Worm (Caenorhabditis elegans): ENCODE data around the gene gcy-19.

gcy-19 gene

DNA sequence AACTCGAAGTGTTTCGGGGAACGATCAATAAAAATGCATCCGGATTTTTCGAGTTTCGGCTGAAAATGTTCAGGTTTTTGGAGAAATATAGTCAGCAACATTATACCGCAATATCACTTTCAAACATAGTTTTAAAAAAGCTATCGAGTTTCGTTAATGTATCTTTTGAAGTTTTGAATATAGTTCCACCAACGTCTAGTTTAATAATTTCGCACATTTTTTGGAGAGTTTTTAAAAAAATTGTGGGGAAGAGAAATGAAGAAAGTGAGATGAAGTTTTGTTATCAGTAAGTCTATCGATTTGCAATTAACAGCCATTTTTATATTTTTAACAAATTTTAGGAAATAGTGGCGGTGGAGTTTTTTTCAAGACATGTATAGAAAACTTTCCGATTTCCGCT is 33.4 kb downstream of the gcy-19 start, which contains the start of gene ZC239.17:
ZC239.17 (minus strand) TSS at position 101 of the 400 bp plus-strand sequence.
- TF ChIP-seq nhr-12 (tag; optimal IDR thresholded peaks at IDR 0.05) (no peak), nhr-2 (tag; optimal IDR thresholded peaks at IDR 0.05) (no peak), snpc-4 (tag; optimal IDR thresholded peaks at IDR 0.05) (no peak), drap-1 (GFP tag; optimal IDR thresholded peaks at IDR 0.05) (no peak), bed-3 (GFP tag; optimal IDR thresholded peaks at IDR 0.05) (no peak), ceh-43 (GFP tag; optimal IDR thresholded peaks at IDR 0.05) (no peak), M03D4.4 (tag; optimal IDR thresholded peaks at IDR 0.05) (no peak), pha-4 (tag; optimal IDR thresholded peaks at IDR 0.05) (no peak), ces-1 (GFP tag; optimal IDR thresholded peaks at IDR 0.05) (no peak), unc-62 (GFP tag; optimal IDR thresholded peaks at IDR 0.05) (no peak), nhr-76 (tag; optimal IDR thresholded peaks at IDR 0.05) (no peak), unc-120 (tag; optimal IDR thresholded peaks at IDR 0.05; ENCODE audit: poor library complexity, severe bottlenecking) (no peak), nhr-237 (tag; optimal IDR thresholded peaks at IDR 0.05) (no peak), lsy-2 (tag; optimal IDR thresholded peaks at IDR 0.05) (no peak), hlh-1 (tag; optimal IDR thresholded peaks at IDR 0.05) (no peak)

DNA sequence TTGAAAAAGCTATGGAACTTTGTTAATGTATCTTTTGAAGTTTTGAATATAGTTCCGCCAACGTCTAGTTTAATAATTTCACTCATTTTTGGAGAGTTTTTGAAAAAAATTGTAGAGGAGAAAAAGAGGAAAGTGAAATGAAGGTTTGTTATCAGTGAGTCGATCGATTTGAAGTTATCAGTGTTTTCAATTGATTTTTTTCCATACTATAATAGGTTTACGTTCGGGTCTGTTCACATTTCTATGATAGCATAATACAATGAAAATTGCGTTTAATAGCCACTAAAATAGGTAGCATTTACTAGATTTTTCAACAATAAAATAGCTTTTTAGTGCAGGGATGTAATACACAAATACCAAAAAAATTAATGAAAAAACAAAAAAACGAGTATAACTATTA is 34.0 kb downstream of the gcy-19 start, which contains the start of gene ZC239.16:
ZC239.16 (minus strand) TSS at position 120 of the 400 bp plus-strand sequence.
- no peak for TF ChIP-seq cnd-1 (tag; optimal IDR thresholded peaks at IDR 0.05)
- no peak for TF ChIP-seq ceh-43 (GFP tag; optimal IDR thresholded peaks at IDR 0.05)

- TF ChIP-seq lin-13 (tag; optimal IDR thresholded peaks at IDR 0.05): no peak
- no peak for TF ChIP-seq flh-1 (GFP tag; optimal IDR thresholded peaks at IDR 0.05)
- no peak for TF ChIP-seq unc-62 (GFP tag; optimal IDR thresholded peaks at IDR 0.05)
- TF ChIP-seq nhr-76 (tag; optimal IDR thresholded peaks at IDR 0.05): no peak
- TF ChIP-seq drap-1 (GFP tag; optimal IDR thresholded peaks at IDR 0.05): no peak
These were observed 34.5 kb downstream of the gcy-19 start, which contains the start of gene ZC239.15 for ce11 chrII:3224631-3225030. TSS of gene ZC239.15 (minus strand) at chrII:3224731.

ce11 chrII:3222686-3223085 is 36.5 kb downstream of the gcy-19 start, which contains the start of gene ZC239.13:
TSS of gene ZC239.13 (minus strand) at chrII:3222839.
- TF ChIP-seq flh-1 (GFP tag; optimal IDR thresholded peaks at IDR 0.05) (no peak), mab-5 (tag; optimal IDR thresholded peaks at IDR 0.05) (no peak), M03D4.4 (tag; optimal IDR thresholded peaks at IDR 0.05) (no peak), unc-62 (GFP tag; optimal IDR thresholded peaks at IDR 0.05) (no peak), nhr-28 (tag; optimal IDR thresholded peaks at IDR 0.05) (no peak), ceh-43 (GFP tag; optimal IDR thresholded peaks at IDR 0.05) (no peak), lin-13 (tag; optimal IDR thresholded peaks at IDR 0.05) (no peak), cnd-1 (tag; optimal IDR thresholded peaks at IDR 0.05) (no peak), nhr-12 (tag; optimal IDR thresholded peaks at IDR 0.05) (no peak), ztf-11 (tag; optimal IDR thresholded peaks at IDR 0.05) (no peak), snpc-4 (tag; optimal IDR thresholded peaks at IDR 0.05) (no peak), ceh-39 (tag; optimal IDR thresholded peaks at IDR 0.05) (no peak), unc-120 (tag; optimal IDR thresholded peaks at IDR 0.05; ENCODE audit: poor library complexity, severe bottlenecking) (no peak), elt-3 (tag; optimal IDR thresholded peaks at IDR 0.05) (no peak)

DNA sequence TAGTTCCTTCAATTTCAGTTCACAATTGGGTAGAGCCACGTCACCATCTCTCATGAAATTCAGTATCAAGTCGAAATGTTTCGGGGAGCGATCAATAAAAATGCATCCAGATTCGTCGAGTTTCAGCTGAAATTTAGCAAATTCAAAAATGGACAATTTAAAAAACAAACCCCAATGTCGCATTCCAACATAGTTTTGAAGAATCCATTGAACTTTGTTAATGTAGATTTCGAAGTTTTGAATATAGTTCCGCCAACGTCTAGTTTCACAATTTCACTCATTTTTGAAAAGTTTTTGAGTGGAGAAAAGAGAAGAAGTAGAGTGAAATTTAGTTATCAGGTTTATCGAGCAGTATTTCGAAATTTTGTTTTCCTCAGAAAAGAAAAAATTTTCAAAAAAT is 37.4 kb downstream of the gcy-19 start, which contains the start of gene ZC239.14:
ZC239.14 (minus strand) TSS at position 305 of the 400 bp plus-strand sequence.
- TF ChIP-seq ztf-11 (tag; optimal IDR thresholded peaks at IDR 0.05) (no peak), ces-1 (GFP tag; optimal IDR thresholded peaks at IDR 0.05) (no peak), mls-2 (tag; optimal IDR thresholded peaks at IDR 0.05) (no peak), flh-1 (GFP tag; optimal IDR thresholded peaks at IDR 0.05) (no peak), elt-3 (tag; optimal IDR thresholded peaks at IDR 0.05) (no peak), sem-2 (GFP tag; optimal IDR thresholded peaks at IDR 0.05) (no peak)

DNA sequence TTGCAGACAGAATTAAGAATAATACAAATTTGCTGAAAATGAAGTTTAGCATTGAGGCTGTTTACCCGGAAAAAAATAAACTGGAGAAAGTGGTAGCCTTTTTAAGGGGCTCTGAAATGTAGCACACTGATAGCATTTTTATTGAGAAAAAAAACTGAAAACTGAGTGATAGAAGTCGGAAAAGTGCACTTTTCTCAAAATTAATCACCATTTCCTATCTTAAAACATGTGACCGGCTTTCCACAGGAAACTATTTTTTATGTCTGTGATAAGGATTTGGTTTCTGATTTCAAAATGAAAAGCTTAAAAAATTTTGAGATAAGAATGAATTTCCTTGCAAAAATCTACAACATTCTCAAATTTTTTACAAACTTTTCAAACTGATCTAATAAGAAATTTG is 38.4 kb downstream of the gcy-19 start, which contains the start of gene ZC239.22:
ZC239.22 (minus strand) TSS at position 101 of the 400 bp plus-strand sequence.
- no peak for TF ChIP-seq unc-120 (tag; optimal IDR thresholded peaks at IDR 0.05; ENCODE audit: poor library complexity, severe bottlenecking)
- no peak for TF ChIP-seq ceh-43 (GFP tag; optimal IDR thresholded peaks at IDR 0.05)
- TF ChIP-seq drap-1 (GFP tag; optimal IDR thresholded peaks at IDR 0.05): no peak
- no peak for TF ChIP-seq sem-2 (GFP tag; optimal IDR thresholded peaks at IDR 0.05)
- TF ChIP-seq elt-1 (tag; optimal IDR thresholded peaks at IDR 0.05; ENCODE audit: borderline replicate concordance, insufficient read depth): no peak
- TF ChIP-seq nhr-76 (tag; optimal IDR thresholded peaks at IDR 0.05): no peak
- TF ChIP-seq mep-1 (tag; optimal IDR thresholded peaks at IDR 0.05): no peak
- no peak for TF ChIP-seq unc-39 (tag; optimal IDR thresholded peaks at IDR 0.05)
- TF ChIP-seq ham-2 (GFP tag; optimal IDR thresholded peaks at IDR 0.05): no peak
- TF ChIP-seq nhr-28 (tag; optimal IDR thresholded peaks at IDR 0.05): no peak
- TF ChIP-seq blmp-1 (tag; optimal IDR thresholded peaks at IDR 0.05): no peak
- no peak for TF ChIP-seq pha-4 (tag; optimal IDR thresholded peaks at IDR 0.05)
- no peak for TF ChIP-seq flh-1 (GFP tag; optimal IDR thresholded peaks at IDR 0.05)

Measured in whole organism, mixed stage, embryonic.